Worm (Caenorhabditis elegans): ENCODE results near the gene Y66A7A.9.

ce11 chrIII:11660736-11661135 lies 48.5 kb upstream of the Y66A7A.9 start:
- TF ChIP-seq ama-1 (optimal IDR thresholded peaks at IDR 0.05): no peak
- TF ChIP-seq tbx-37 (GFP tag; conservative IDR thresholded peaks at IDR 0.05): no peak
- TF ChIP-seq hmg-4 (GFP tag; optimal IDR thresholded peaks at IDR 0.05): no peak
- no peak for TF ChIP-seq F13C5.2 (tag; optimal IDR thresholded peaks at IDR 0.05)
- TF ChIP-seq ceh-13 (GFP tag; optimal IDR thresholded peaks at IDR 0.05): no peak
- no peak for TF ChIP-seq scrt-1 (GFP tag; IDR thresholded peaks at IDR 0.05)
- no peak for TF ChIP-seq pes-1 (GFP tag; IDR thresholded peaks at IDR 0.05)
- no peak for TF ChIP-seq hmbx-1 (tag; optimal IDR thresholded peaks at IDR 0.05)
- TF ChIP-seq ceh-36 (tag; optimal IDR thresholded peaks at IDR 0.05): no peak
- TF ChIP-seq tbx-11 (GFP tag; IDR thresholded peaks at IDR 0.05): no peak
- TF ChIP-seq sea-1 (GFP tag; conservative IDR thresholded peaks at IDR 0.05): no peak
- TF ChIP-seq tra-4 (tag; optimal IDR thresholded peaks at IDR 0.05): no peak
- no peak for TF ChIP-seq flt-1 (GFP tag; IDR thresholded peaks at IDR 0.05)
- TF ChIP-seq ets-7 (tag; optimal IDR thresholded peaks at IDR 0.05): no peak

Measured in whole organism, early embryonic.